Worm (Caenorhabditis elegans) whole organism, L4 larva: ENCODE results near the gene H10E21.1.
A peak's percentile ranks its signal among the peaks of the same experiment; 100 is the strongest.

Source experiments
- D1046.2 ChIP-seq: fragments of 200-800 bp; sonication (Bioruptor generic); IDR thresholded peaks from 2 replicates; pipeline ENCODE4 v1.3.6; 2022; ENCODE audit warnings: missing genetic modification characterization, missing compliant biosample characterization
- F10B5.3 ChIP-seq: sonication (generic microtip); optimal IDR thresholded peaks from 2 replicates; lab custom pipeline; 2016; ENCODE audit warnings: mild to moderate bottlenecking, missing genetic modification characterization, missing compliant biosample characterization
- F49E8.2 ChIP-seq: sonication (generic microtip); optimal IDR thresholded peaks from 2 replicates; lab custom pipeline; 2016; ENCODE audit warnings: missing compliant biosample characterization, mild to moderate bottlenecking, missing genetic modification characterization, borderline replicate concordance
- R02D3.7 ChIP-seq: fragments of 150-350 bp; sonication (generic microtip); optimal IDR thresholded peaks from 3 replicates; lab custom pipeline; 2014; ENCODE audit warnings: missing biosample characterization, missing genetic modification characterization
- T26A8.4 ChIP-seq: fragments of 200-800 bp; sonication (Bioruptor generic); IDR thresholded peaks from 2 replicates; pipeline ENCODE4 v1.3.6; 2022; ENCODE audit warnings: missing genetic modification characterization, missing compliant biosample characterization
- Y105C5A.15 ChIP-seq: fragments of 200-800 bp; sonication (Bioruptor generic); IDR thresholded peaks from 2 replicates; pipeline ENCODE4 v1.3.6; 2022; ENCODE audit warnings: missing genetic modification characterization, missing compliant biosample characterization
- Y75B8A.6 ChIP-seq: fragments of 200-800 bp; sonication (Bioruptor generic); IDR thresholded peaks from 2 replicates; pipeline ENCODE4 v1.3.6; 2022; ENCODE audit warnings: missing genetic modification reagents, missing genetic modification characterization, missing compliant biosample characterization
- aha-1 ChIP-seq: fragments of 150-350 bp; peaks from one replicate; lab custom pipeline; 2014; ENCODE audit warnings: missing biosample characterization, missing genetic modification characterization
- aly-2 ChIP-seq: sonication (generic microtip); optimal IDR thresholded peaks from 2 replicates; lab custom pipeline; 2018; ENCODE audit warnings: missing biosample characterization, missing genetic modification characterization
- attf-4 ChIP-seq: sonication (generic microtip); optimal IDR thresholded peaks from 3 replicates; lab custom pipeline; 2017; ENCODE audit warnings: missing biosample characterization, missing genetic modification characterization
- ceh-44 ChIP-seq: fragments of 200-800 bp; sonication (Bioruptor generic); IDR thresholded peaks from 2 replicates; pipeline ENCODE4 v1.3.6; 2022; ENCODE audit warnings: missing genetic modification reagents, missing genetic modification characterization, missing compliant biosample characterization
- daf-16 ChIP-seq, 3 experiments: sonication (generic microtip); optimal IDR thresholded peaks; 2 replicates each; lab custom pipeline; 2016 to 2017; ENCODE audit warnings: missing genetic modification characterization in 3 of 3, missing genetic modification reagents in 3 of 3, mild to moderate bottlenecking in 2 of 3, missing compliant biosample characterization in 2 of 3, missing biosample characterization in 1 of 3, moderate library complexity in 1 of 3
- daf-8 ChIP-seq: fragments of 200-800 bp; sonication (Bioruptor generic); IDR thresholded peaks from 2 replicates; pipeline ENCODE4 v1.3.6; 2022; ENCODE audit warnings: missing genetic modification characterization, missing compliant biosample characterization
- egl-27 ChIP-seq: sonication (generic microtip); optimal IDR thresholded peaks from 3 replicates; lab custom pipeline; 2017; ENCODE audit warnings: missing biosample characterization, missing genetic modification reagents, missing genetic modification characterization
- hlh-30 ChIP-seq: sonication (generic microtip); optimal IDR thresholded peaks from 2 replicates; lab custom pipeline; 2017; ENCODE audit warnings: antibody characterized with exemption, mild to moderate bottlenecking, missing genetic modification characterization, missing compliant biosample characterization; ENCODE audit not compliant: insufficient read depth
- lin-13 ChIP-seq: fragments of 150-350 bp; optimal IDR thresholded peaks from 2 replicates; lab custom pipeline; 2014; ENCODE audit warnings: missing biosample characterization, missing genetic modification reagents, missing genetic modification characterization
- lin-15B ChIP-seq: fragments of 150-350 bp; sonication (generic microtip); optimal IDR thresholded peaks from 3 replicates; lab custom pipeline; 2014; ENCODE audit warnings: missing biosample characterization, missing genetic modification characterization
- madf-9 ChIP-seq: fragments of 200-800 bp; sonication (Bioruptor generic); conservative IDR thresholded peaks from 2 replicates; pipeline ENCODE4 v1.3.6; 2022; ENCODE audit warnings: missing genetic modification reagents, missing genetic modification characterization, missing compliant biosample characterization
- mep-1 ChIP-seq: fragments of 150-350 bp; sonication (generic microtip); optimal IDR thresholded peaks from 3 replicates; lab custom pipeline; 2014; ENCODE audit warnings: missing biosample characterization, missing genetic modification characterization
- nhr-10 ChIP-seq: fragments of 150-350 bp; optimal IDR thresholded peaks from 2 replicates; lab custom pipeline; 2014; ENCODE audit warnings: missing biosample characterization, missing genetic modification characterization
- nhr-11 ChIP-seq: fragments of 150-350 bp; optimal IDR thresholded peaks from 2 replicates; lab custom pipeline; 2014; ENCODE audit warnings: missing biosample characterization, missing genetic modification characterization
- nhr-111 ChIP-seq: fragments of 200-800 bp; sonication (Bioruptor generic); optimal IDR thresholded peaks from 2 replicates; lab custom pipeline; 2018; ENCODE audit warnings: mild to moderate bottlenecking, missing genetic modification characterization, missing compliant biosample characterization
- nhr-28 ChIP-seq: fragments of 150-350 bp; optimal IDR thresholded peaks from 2 replicates; lab custom pipeline; 2014; ENCODE audit warnings: missing biosample characterization, missing genetic modification characterization
- nhr-42 ChIP-seq: fragments of 200-800 bp; sonication (Bioruptor generic); IDR thresholded peaks from 2 replicates; pipeline ENCODE4 v1.3.6; 2022; ENCODE audit warnings: missing genetic modification characterization, missing compliant biosample characterization
- nhr-48 ChIP-seq: sonication (generic microtip); optimal IDR thresholded peaks from 2 replicates; lab custom pipeline; 2016; ENCODE audit warnings: mild to moderate bottlenecking, missing genetic modification characterization, missing compliant biosample characterization
- nhr-6 ChIP-seq: fragments of 150-350 bp; optimal IDR thresholded peaks from 2 replicates; lab custom pipeline; 2014; ENCODE audit warnings: missing biosample characterization, missing genetic modification characterization
- nhr-76 ChIP-seq: fragments of 150-350 bp; optimal IDR thresholded peaks from 2 replicates; lab custom pipeline; 2014; ENCODE audit warnings: missing biosample characterization, missing genetic modification characterization
- pha-4 ChIP-seq, 2 experiments: fragments of 150-350 bp in 1 of 2; fragments of 200-800 bp in 1 of 2; sonication (Bioruptor generic) in 1 of 2; IDR thresholded peaks in 1 of 2; optimal IDR thresholded peaks in 1 of 2; 2 replicates each; pipeline versions ENCODE4 v1.3.6 to Lab custom; 2014 to 2022; ENCODE audit warnings: missing genetic modification characterization in 2 of 2, missing genetic modification reagents in 2 of 2, missing biosample characterization in 1 of 2, missing compliant biosample characterization in 1 of 2
- php-3 ChIP-seq: fragments of 200-800 bp; sonication (Bioruptor generic); IDR thresholded peaks from 2 replicates; pipeline ENCODE4 v1.3.6; 2022; ENCODE audit warnings: missing genetic modification reagents, missing genetic modification characterization, missing compliant biosample characterization
- sdz-12 ChIP-seq: fragments of 200-800 bp; sonication (Bioruptor generic); optimal IDR thresholded peaks from 2 replicates; lab custom pipeline; 2018; ENCODE audit warnings: mild to moderate bottlenecking, missing genetic modification characterization, missing compliant biosample characterization
- set-16 ChIP-seq: fragments of 200-800 bp; sonication (Bioruptor generic); IDR thresholded peaks from 2 replicates; pipeline ENCODE4 v1.3.6; 2022; ENCODE audit warnings: missing genetic modification reagents, missing genetic modification characterization, missing compliant biosample characterization
- skn-1 ChIP-seq: fragments of 150-350 bp; optimal IDR thresholded peaks from 2 replicates; lab custom pipeline; 2014; ENCODE audit warnings: missing biosample characterization, missing genetic modification characterization
- snpc-4 ChIP-seq: fragments of 150-350 bp; optimal IDR thresholded peaks from 2 replicates; lab custom pipeline; 2014; ENCODE audit warnings: missing biosample characterization, missing genetic modification characterization
- tra-1 ChIP-seq: fragments of 200-800 bp; sonication (Bioruptor generic); IDR thresholded peaks from 2 replicates; pipeline ENCODE4 v1.3.6; 2022; ENCODE audit warnings: missing genetic modification reagents, missing genetic modification characterization, missing compliant biosample characterization
- unc-62 ChIP-seq, 3 experiments: fragments of 150-350 bp in 1 of 3; sonication (generic microtip); optimal IDR thresholded peaks in 2 of 3; peaks in 1 of 3; 1 replicate in 1 of 3; 2 replicates in 2 of 3; lab custom pipeline; 2014 to 2017; ENCODE audit warnings: missing biosample characterization in 3 of 3, missing genetic modification characterization in 3 of 3, missing genetic modification reagents in 3 of 3, missing genotype in 1 of 3
- ztf-7 ChIP-seq: fragments of 150-350 bp; optimal IDR thresholded peaks from 2 replicates; lab custom pipeline; 2014; ENCODE audit warnings: missing biosample characterization, missing genetic modification characterization

The H10E21.1 gene

ce11 chrIII:40580-41113 lies 25.1 kb downstream of the H10E21.1 start, which contains the start of gene col-88:
col-88 (plus strand) TSS chrIII:41063.
- TF ChIP-seq Y105C5A.15 (GFP tag; lab: Robert Waterston, UW) (no peak), nhr-11 (tag; lab: Kevin White, UChicago) (no peak), hlh-30 (tag; lab: Kevin White, UChicago) (no peak), nhr-28 (peak; percentile 33)
- TF ChIP-seq, all 104 proteins: peak for 1

- TF ChIP-seq attf-4 (tag; lab: Kevin White, UChicago), result no peak
- 0 out of 2 replicates have a peak, but pooled peaks have one; percentile 28 for TF ChIP-seq T26A8.4 (GFP tag; lab: Robert Waterston, UW)
- TF ChIP-seq egl-27, result no peak
- 0 out of 2 replicates have a peak, but pooled peaks have one; percentile 18 for TF ChIP-seq daf-8 (GFP tag; lab: Robert Waterston, UW)
- no peak for TF ChIP-seq madf-9 (GFP tag; lab: Robert Waterston, UW)
- TF ChIP-seq set-16 (GFP tag; lab: Robert Waterston, UW), result peak; percentile 97
- TF ChIP-seq unc-62 (GFP tag; optimal IDR thresholded peaks at IDR 0.05 in 1 of 2; lab: Kevin White, UChicago), result peak in 1 of 2 experiments; percentile 48
- no peak for TF ChIP-seq unc-62 (tag; optimal IDR thresholded peaks at IDR 0.05; lab: Kevin White, UChicago)
- TF ChIP-seq, all 104 proteins: peak for 4
Measured at ce11 chrIII:41484-41883, 25.9 kb downstream of the H10E21.1 start.

ce11 chrIII:42725-43124 lies 27.2 kb downstream of the H10E21.1 start:
- TF ChIP-seq daf-8 (GFP tag; lab: Robert Waterston, UW), result no peak
- no peak for TF ChIP-seq nhr-10 (tag; lab: Kevin White, UChicago)
- TF ChIP-seq sdz-12 (GFP tag; lab: Kevin White, UChicago), result no peak
- no peak for TF ChIP-seq F49E8.2 (tag; lab: Kevin White, UChicago)
- no peak for TF ChIP-seq F10B5.3
- TF ChIP-seq nhr-76, result no peak
- no peak for TF ChIP-seq aly-2 (tag; lab: Kevin White, UChicago)
- TF ChIP-seq set-16 (GFP tag; lab: Robert Waterston, UW), result peak; percentile 96
- peak; percentile 53; the same call in 1 of the 2 replicates for TF ChIP-seq pha-4 (GFP tag; IDR thresholded peaks at IDR 0.05; lab: Robert Waterston, UW)
- TF ChIP-seq pha-4 (tag; optimal IDR thresholded peaks at IDR 0.05; lab: Kevin White, UChicago), result no peak
- TF ChIP-seq hlh-30 (tag; lab: Kevin White, UChicago), result no peak
- TF ChIP-seq aha-1 (tag; lab: Kevin White, UChicago), result peak; percentile 28
- TF ChIP-seq snpc-4 (tag; lab: Kevin White, UChicago), result no peak

ce11 chrIII:48329-48728 lies 32.8 kb downstream of the H10E21.1 start:
- TF ChIP-seq ceh-44 (GFP tag; lab: Robert Waterston, UW) (no peak), Y75B8A.6 (GFP tag; lab: Robert Waterston, UW) (no peak), egl-27 (no peak), php-3 (no peak), aha-1 (tag; lab: Kevin White, UChicago) (peak; percentile 97), sdz-12 (GFP tag; lab: Kevin White, UChicago) (no peak), set-16 (GFP tag; lab: Robert Waterston, UW) (peak; percentile 95), Y105C5A.15 (GFP tag; lab: Robert Waterston, UW) (no peak), skn-1 (tag; lab: Kevin White, UChicago) (no peak), F10B5.3 (no peak), tra-1 (GFP tag; lab: Robert Waterston, UW) (0 out of 2 replicates have a peak, but pooled peaks have one; percentile 27), nhr-111 (GFP tag; lab: Kevin White, UChicago) (no peak), mep-1 (no peak), daf-16 (GFP tag; optimal IDR thresholded peaks at IDR 0.05; lab: Kevin White, UChicago) (no peak), daf-16 (tag; optimal IDR thresholded peaks at IDR 0.05; lab: Kevin White, UChicago) (no peak), nhr-48 (tag; lab: Kevin White, UChicago) (no peak)

DNA sequence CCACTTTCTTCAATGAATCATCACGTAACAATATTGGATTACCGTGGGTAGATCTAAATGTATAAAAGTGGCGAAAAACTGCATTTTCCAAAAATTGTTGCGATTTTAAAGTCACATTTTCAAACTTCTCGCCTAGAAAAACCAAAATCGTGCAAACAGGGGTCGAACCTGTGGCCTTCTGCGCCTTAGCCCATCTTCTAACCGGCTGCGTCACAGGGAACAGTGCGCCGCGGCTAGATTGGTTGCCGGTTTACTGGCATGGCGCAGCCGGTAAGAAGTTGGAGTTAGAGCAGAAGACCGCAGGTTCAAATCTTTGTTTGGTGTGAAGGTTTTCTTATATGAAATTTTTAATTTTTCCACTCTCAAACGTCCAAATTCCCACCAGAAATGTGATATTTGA lies 33.5 kb downstream of the H10E21.1 start:
- TF ChIP-seq sdz-12 (GFP tag; lab: Kevin White, UChicago) (no peak), nhr-6 (tag; lab: Kevin White, UChicago) (no peak), lin-15B (tag; lab: Kevin White, UChicago) (no peak), nhr-76 (no peak), aly-2 (tag; lab: Kevin White, UChicago) (no peak), ztf-7 (tag; lab: Kevin White, UChicago) (no peak), R02D3.7 (tag; lab: Kevin White, UChicago) (no peak), nhr-42 (GFP tag; lab: Robert Waterston, UW) (no peak), skn-1 (tag; lab: Kevin White, UChicago) (no peak), D1046.2 (GFP tag; lab: Robert Waterston, UW) (0 out of 2 replicates have a peak, but pooled peaks have one; percentile 57), unc-62 (GFP tag; optimal IDR thresholded peaks at IDR 0.05 in 1 of 2; lab: Kevin White, UChicago) (peak in 1 of 2 experiments; percentile 60), unc-62 (tag; optimal IDR thresholded peaks at IDR 0.05; lab: Kevin White, UChicago) (no peak), Y105C5A.15 (GFP tag; lab: Robert Waterston, UW) (no peak), lin-13 (no peak)
